Fruit fly (Drosophila melanogaster) S2 (cell line): ENCODE measurements around the gene CheA7a.

ENCODE experiments used
- CG8478 ChIP-seq: fragments of >200 bp; optimal IDR thresholded peaks from 2 replicates; lab custom pipeline; 2018
- CTCF ChIP-seq, 2 experiments: fragments of >200 bp; optimal IDR thresholded peaks; 2 replicates each; lab custom pipeline; 2018

CheA7a gene

dm6 chrX:7416953-7417352 is 39.0 kb downstream of the CheA7a start, which contains the start of gene CG34337:
Gene CG34337, plus strand, starts transcription at chrX:7417253.
- TF ChIP-seq CG8478 (lab: Kevin White, UChicago) (no peak), CTCF (optimal IDR thresholded peaks at IDR 0.05; lab: Kevin White, UChicago) (no peak)

dm6 chrX:7417875-7418274 is 39.9 kb downstream of the CheA7a start:
- TF ChIP-seq CG8478 (lab: Kevin White, UChicago) (no peak), CTCF (optimal IDR thresholded peaks at IDR 0.05; lab: Kevin White, UChicago) (no peak)

DNA sequence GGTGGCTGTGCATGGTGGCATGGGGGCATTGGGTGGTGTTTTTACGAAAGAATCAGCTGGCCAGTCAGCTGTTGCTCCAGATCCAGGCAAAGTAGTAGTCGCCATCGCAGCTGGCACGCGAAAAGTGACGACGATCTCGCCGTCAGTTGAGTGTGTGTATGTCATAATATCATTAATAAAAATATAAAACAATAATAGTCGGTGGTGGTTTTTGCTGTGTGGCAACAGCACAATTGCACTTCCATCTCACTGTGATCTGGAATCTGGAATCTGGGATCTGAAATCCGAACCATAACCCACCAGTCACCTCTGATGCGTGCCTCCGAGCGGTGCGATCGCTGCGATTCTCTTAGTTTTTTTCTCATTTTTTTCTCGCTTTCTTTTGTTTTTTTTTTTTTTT is 40.4 kb downstream of the CheA7a start, which contains the start of gene rumpel:
Gene rumpel (plus strand): TSS at position 301 of the 400 bp plus-strand sequence.
- no peak for TF ChIP-seq CTCF (optimal IDR thresholded peaks at IDR 0.05; lab: Kevin White, UChicago)
- TF ChIP-seq CG8478 (lab: Kevin White, UChicago): no peak

dm6 chrX:7422577-7422976 is 44.6 kb downstream of the CheA7a start:
- TF ChIP-seq CG8478 (lab: Kevin White, UChicago) (no peak), CTCF (optimal IDR thresholded peaks at IDR 0.05; lab: Kevin White, UChicago) (peak; percentile 55 to 58)

- TF ChIP-seq CTCF (optimal IDR thresholded peaks at IDR 0.05; lab: Kevin White, UChicago) (no peak), CG8478 (lab: Kevin White, UChicago) (no peak)
These were observed 46.8 kb downstream of the CheA7a start, which contains the start of gene CG15036 for dm6 chrX:7424742-7425141. Gene CG15036, minus strand, starts transcription at chrX:7424842.

dm6 chrX:7425643-7426042 is 47.7 kb downstream of the CheA7a start, which contains the start of gene CG32726:
Gene CG32726, minus strand, starts transcription at chrX:7425743.
- TF ChIP-seq CG8478 (lab: Kevin White, UChicago): no peak
- TF ChIP-seq CTCF (optimal IDR thresholded peaks at IDR 0.05; lab: Kevin White, UChicago): no peak
